Fruit fly (Drosophila melanogaster) whole organism, embryonic: ENCODE data around the gene Rpn1.

ENCODE experiments used
- Antp ChIP-seq: fragments of 200-800 bp; sonication (Bioruptor generic); optimal IDR thresholded peaks from 3 replicates; lab custom pipeline; 2016; ENCODE audit warnings: missing biosample characterization, missing genetic modification characterization
- CG10654 ChIP-seq: fragments of 200-800 bp; sonication (Bioruptor generic); optimal IDR thresholded peaks from 2 replicates; lab custom pipeline; 2016; ENCODE audit warnings: missing biosample characterization, missing genetic modification characterization
- CG11085 ChIP-seq: fragments of 200-800 bp; sonication (Bioruptor generic); IDR thresholded peaks from 2 replicates; pipeline ENCODE4 v1.3.6; 2022; ENCODE audit warnings: missing biosample characterization, missing genetic modification characterization
- CG11696 ChIP-seq: fragments of 200-800 bp; sonication (Bioruptor generic); IDR thresholded peaks from 2 replicates; pipeline ENCODE4 v1.3.6; 2022; ENCODE audit warnings: missing biosample characterization, missing genetic modification characterization
- CG12071 ChIP-seq: fragments of 200-800 bp; sonication (Bioruptor generic); optimal IDR thresholded peaks from 3 replicates; lab custom pipeline; 2018; ENCODE audit warnings: missing biosample characterization, mild to moderate bottlenecking, missing genetic modification characterization
- CG12155 ChIP-seq: fragments of 200-800 bp; sonication (Bioruptor generic); optimal IDR thresholded peaks from 3 replicates; lab custom pipeline; 2016; ENCODE audit warnings: missing biosample characterization, missing genetic modification characterization
- CG13296 ChIP-seq: fragments of 200-800 bp; sonication (Bioruptor generic); optimal IDR thresholded peaks from 3 replicates; lab custom pipeline; 2018; ENCODE audit warnings: missing biosample characterization, mild to moderate bottlenecking, missing genetic modification characterization
- CG14441 ChIP-seq: fragments of 200-800 bp; sonication (Bioruptor generic); IDR thresholded peaks from 2 replicates; pipeline ENCODE4 v1.3.6; 2022; ENCODE audit warnings: missing biosample characterization, missing genetic modification characterization
- CG15696 ChIP-seq: fragments of 200-800 bp; sonication (Bioruptor generic); optimal IDR thresholded peaks from 2 replicates; lab custom pipeline; 2019; ENCODE audit warnings: missing biosample characterization, mild to moderate bottlenecking, missing genetic modification characterization, moderate library complexity
- CG16863 ChIP-seq: fragments of 200-800 bp; sonication (Bioruptor generic); optimal IDR thresholded peaks from 3 replicates; lab custom pipeline; 2016; ENCODE audit warnings: missing biosample characterization, missing genetic modification characterization
- CG17385 ChIP-seq: fragments of 200-800 bp; sonication (Bioruptor generic); optimal IDR thresholded peaks from 3 replicates; lab custom pipeline; 2018; ENCODE audit warnings: missing biosample characterization, mild to moderate bottlenecking, missing genetic modification characterization
- CG18764 ChIP-seq: fragments of 200-800 bp; sonication (Bioruptor generic); optimal IDR thresholded peaks from 3 replicates; lab custom pipeline; 2016; ENCODE audit warnings: missing biosample characterization, missing genetic modification characterization
- CG2120 ChIP-seq: fragments of 200-800 bp; sonication (Bioruptor generic); optimal IDR thresholded peaks from 3 replicates; lab custom pipeline; 2016; ENCODE audit warnings: missing biosample characterization, missing genetic modification characterization
- CG2712 ChIP-seq: fragments of 200-800 bp; optimal IDR thresholded peaks from 3 replicates; lab custom pipeline; 2019; ENCODE audit warnings: missing biosample characterization, mild to moderate bottlenecking, missing genetic modification characterization, moderate library complexity
- CG3065 ChIP-seq: fragments of 200-800 bp; sonication (Bioruptor generic); optimal IDR thresholded peaks from 2 replicates; lab custom pipeline; 2016; ENCODE audit warnings: missing biosample characterization, missing genetic modification characterization
- CG3407 ChIP-seq: fragments of 200-800 bp; sonication (Bioruptor generic); optimal IDR thresholded peaks from 2 replicates; lab custom pipeline; 2018; ENCODE audit warnings: missing biosample characterization, mild to moderate bottlenecking, missing genetic modification characterization
- CG4404 ChIP-seq: fragments of 200-800 bp; sonication (Bioruptor generic); IDR thresholded peaks from 2 replicates; pipeline ENCODE4 v1.3.6; 2022; ENCODE audit warnings: missing biosample characterization, missing genetic modification characterization
- CG4854 ChIP-seq: fragments of 200-800 bp; sonication (Bioruptor generic); optimal IDR thresholded peaks from 2 replicates; lab custom pipeline; 2016; ENCODE audit warnings: missing biosample characterization, missing genetic modification characterization, inconsistent platforms
- CG7987 ChIP-seq: fragments of 200-800 bp; sonication (Bioruptor generic); optimal IDR thresholded peaks from 2 replicates; lab custom pipeline; 2018; ENCODE audit warnings: missing biosample characterization, mild to moderate bottlenecking, missing genetic modification characterization, moderate library complexity
- Dbx ChIP-seq: fragments of 200-800 bp; sonication (Bioruptor generic); IDR thresholded peaks from 3 replicates; pipeline ENCODE4 v1.3.6; 2022; ENCODE audit warnings: missing biosample characterization, missing genetic modification characterization
- Dfd ChIP-seq, 2 experiments: fragments of >200 bp; optimal IDR thresholded peaks; 2 replicates each; lab custom pipeline; 2017; ENCODE audit warnings: missing biosample characterization in 2 of 2, missing genetic modification characterization in 2 of 2
- GATAe ChIP-seq: fragments of 200-800 bp; sonication (Bioruptor generic); conservative IDR thresholded peaks from 2 replicates; pipeline ENCODE4 v1.3.6; 2022; ENCODE audit warnings: missing biosample characterization, missing genetic modification characterization
- Jarid2 ChIP-seq: fragments of 200-800 bp; sonication (Bioruptor generic); optimal IDR thresholded peaks from 3 replicates; lab custom pipeline; 2017; ENCODE audit warnings: mild to moderate bottlenecking, missing biosample characterization, missing genetic modification reagents, missing genetic modification characterization
- Opbp ChIP-seq: fragments of 200-800 bp; sonication (Bioruptor generic); IDR thresholded peaks from 3 replicates; pipeline ENCODE4 v1.3.6; 2022; ENCODE audit warnings: missing biosample characterization, missing genetic modification characterization; ENCODE audit not compliant: partially characterized antibody
- Pdp1 ChIP-seq, 2 experiments: fragments of 200-800 bp; sonication (Bioruptor generic); optimal IDR thresholded peaks; 3 replicates each; lab custom pipeline; 2016; ENCODE audit warnings: missing biosample characterization in 2 of 2, missing genetic modification characterization in 2 of 2, mild to moderate bottlenecking in 1 of 2, moderate library complexity in 1 of 2
- Xbp1 ChIP-seq: fragments of 200-800 bp; sonication (Bioruptor generic); optimal IDR thresholded peaks from 3 replicates; lab custom pipeline; 2016; ENCODE audit warnings: missing biosample characterization, mild to moderate bottlenecking, missing genetic modification characterization
- ato ChIP-seq: fragments of 200-800 bp; sonication (Bioruptor generic); IDR thresholded peaks from 2 replicates; pipeline ENCODE4 v1.3.6; 2022; ENCODE audit warnings: missing biosample characterization, missing genetic modification characterization; ENCODE audit not compliant: partially characterized antibody
- br ChIP-seq: fragments of >200 bp; optimal IDR thresholded peaks from 2 replicates; lab custom pipeline; 2017
- bsh ChIP-seq, 2 experiments: fragments of 200-800 bp; sonication (Bioruptor generic); optimal IDR thresholded peaks; 2 replicates each; lab custom pipeline; 2017 to 2018; ENCODE audit warnings: mild to moderate bottlenecking in 2 of 2, missing biosample characterization in 2 of 2, missing genetic modification characterization in 2 of 2, moderate library complexity in 1 of 2
- cas ChIP-seq: fragments of 200-800 bp; sonication (Bioruptor generic); IDR thresholded peaks from 2 replicates; pipeline ENCODE4 v1.3.6; 2022; ENCODE audit warnings: missing biosample characterization, missing genetic modification characterization
- cg ChIP-seq: fragments of 200-800 bp; sonication (Bioruptor generic); optimal IDR thresholded peaks from 3 replicates; lab custom pipeline; 2019; ENCODE audit warnings: missing biosample characterization, mild to moderate bottlenecking, missing genetic modification characterization, moderate library complexity
- corto ChIP-seq: fragments of 200-800 bp; sonication (Bioruptor generic); optimal IDR thresholded peaks from 2 replicates; lab custom pipeline; 2016; ENCODE audit warnings: missing biosample characterization, mild to moderate bottlenecking, missing genetic modification characterization, moderate library complexity
- croc ChIP-seq: fragments of 200-800 bp; sonication (Bioruptor generic); conservative IDR thresholded peaks from 3 replicates; pipeline ENCODE4 v1.3.6; 2022; ENCODE audit warnings: missing biosample characterization, missing genetic modification characterization
- crp ChIP-seq, 2 experiments: fragments of 200-800 bp; sonication (Bioruptor generic); optimal IDR thresholded peaks; 2 replicates in 1 of 2; 3 replicates in 1 of 2; lab custom pipeline; 2017; ENCODE audit warnings: missing biosample characterization in 2 of 2, missing genetic modification characterization in 2 of 2, mild to moderate bottlenecking in 1 of 2, moderate library complexity in 1 of 2
- dati ChIP-seq: fragments of 200-800 bp; sonication (Bioruptor generic); IDR thresholded peaks from 2 replicates; pipeline ENCODE4 v1.3.6; 2022; ENCODE audit warnings: missing biosample characterization, missing genetic modification characterization
- dimm ChIP-seq: fragments of 200-800 bp; sonication (Bioruptor generic); IDR thresholded peaks from 2 replicates; pipeline ENCODE4 v1.3.6; 2022; ENCODE audit warnings: missing biosample characterization, missing genetic modification characterization
- en ChIP-seq: fragments of 200-800 bp; sonication (Bioruptor generic); optimal IDR thresholded peaks from 2 replicates; lab custom pipeline; 2016; ENCODE audit warnings: missing biosample characterization, missing genetic modification characterization
- eyg ChIP-seq: fragments of 200-800 bp; sonication (Bioruptor generic); optimal IDR thresholded peaks from 3 replicates; lab custom pipeline; 2016; ENCODE audit warnings: missing biosample characterization, missing genetic modification characterization
- gce ChIP-seq: fragments of 200-800 bp; sonication (Bioruptor generic); IDR thresholded peaks from 3 replicates; pipeline ENCODE4 v1.3.6; 2022; ENCODE audit warnings: missing biosample characterization, missing genetic modification characterization
- grau ChIP-seq: fragments of 200-800 bp; optimal IDR thresholded peaks from 3 replicates; lab custom pipeline; 2019; ENCODE audit warnings: missing biosample characterization, mild to moderate bottlenecking, missing genetic modification characterization, moderate library complexity
- hbn ChIP-seq: fragments of 200-800 bp; sonication (Bioruptor generic); IDR thresholded peaks from 2 replicates; pipeline ENCODE4 v1.3.6; 2022; ENCODE audit warnings: missing biosample characterization, missing genetic modification characterization; ENCODE audit not compliant: partially characterized antibody
- ken ChIP-seq: fragments of 200-800 bp; sonication (Bioruptor generic); IDR thresholded peaks from 3 replicates; pipeline ENCODE4 v1.3.6; 2022; ENCODE audit warnings: missing biosample characterization, missing genetic modification characterization
- mirr ChIP-seq: fragments of 200-800 bp; sonication (Bioruptor generic); optimal IDR thresholded peaks from 3 replicates; lab custom pipeline; 2018; ENCODE audit warnings: missing biosample characterization, mild to moderate bottlenecking, missing genetic modification characterization
- ranshi ChIP-seq: fragments of 200-800 bp; sonication (Bioruptor generic); IDR thresholded peaks from 2 replicates; pipeline ENCODE4 v1.3.6; 2022; ENCODE audit warnings: missing biosample characterization, missing genetic modification characterization
- shn ChIP-seq: fragments of 200-800 bp; sonication (Bioruptor generic); optimal IDR thresholded peaks from 3 replicates; lab custom pipeline; 2016; ENCODE audit warnings: missing biosample characterization, missing genetic modification characterization
- sisA ChIP-seq: fragments of 200-800 bp; sonication (Bioruptor generic); IDR thresholded peaks from 2 replicates; pipeline ENCODE4 v1.3.6; 2022; ENCODE audit warnings: missing biosample characterization, missing genetic modification characterization
- zen ChIP-seq: fragments of 200-800 bp; sonication (Bioruptor generic); optimal IDR thresholded peaks from 3 replicates; lab custom pipeline; 2018; ENCODE audit warnings: missing biosample characterization, mild to moderate bottlenecking, missing genetic modification characterization, moderate library complexity
- zfh2 ChIP-seq: fragments of 200-800 bp; sonication (Bioruptor generic); optimal IDR thresholded peaks from 2 replicates; lab custom pipeline; 2016; ENCODE audit warnings: missing biosample characterization, missing genetic modification characterization

Gene Rpn1

DNA sequence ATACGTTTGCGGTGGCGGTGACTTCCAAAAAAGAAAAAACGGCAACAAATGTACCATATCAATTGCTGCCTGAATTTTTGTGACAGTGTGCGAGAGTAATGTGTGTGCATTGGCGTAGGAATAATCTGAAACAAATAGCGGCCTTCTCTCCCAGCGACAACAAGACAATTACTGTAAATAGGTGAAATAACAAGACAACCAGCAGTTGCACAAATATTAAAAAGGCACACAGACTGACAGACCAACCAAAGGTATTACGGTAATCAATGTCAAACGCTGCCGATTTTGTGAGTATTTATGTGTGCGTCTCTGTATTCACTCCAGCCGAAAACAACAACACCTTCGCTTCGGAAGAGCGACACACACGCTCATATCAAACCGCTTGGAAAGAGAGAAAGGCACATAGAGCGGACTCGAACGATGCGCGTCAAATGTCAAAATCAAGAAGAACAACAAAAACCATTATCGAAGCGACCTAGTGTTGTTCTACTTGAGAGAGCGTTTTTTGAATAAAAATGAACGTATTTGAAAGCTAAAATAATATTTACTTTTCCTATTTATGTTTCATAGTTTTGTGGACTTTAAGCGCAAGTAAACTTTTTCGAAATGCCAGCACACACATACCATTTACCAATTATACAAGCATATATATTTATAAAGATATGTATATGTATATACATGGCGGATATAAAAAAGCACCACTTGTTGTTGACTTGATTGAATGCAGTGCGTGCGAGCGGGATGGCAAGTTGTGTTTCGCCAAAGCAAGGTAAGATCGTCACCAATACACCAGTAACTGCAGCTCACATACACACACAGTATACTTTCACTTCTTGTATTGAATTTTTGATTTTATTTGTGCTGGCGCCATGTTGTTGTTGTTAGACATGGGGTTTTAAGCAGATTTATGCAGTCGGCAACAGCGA lies 7.8 kb upstream of the Rpn1 start (continued):
- TF ChIP-seq Jarid2 (GFP tag; lab: Kevin White, UChicago) (peak; percentile 59), cas (no peak), grau (peak; percentile 20), bsh (GFP tag; optimal IDR thresholded peaks at IDR 0.05; lab: Kevin White, UChicago) (peak in 1 of 2 experiments; percentile 77), CG14441 (GFP tag; lab: Robert Waterston, UW) (peak; percentile 43; the same call in 1 of the 2 replicates), Antp (GFP tag; lab: Kevin White, UChicago) (peak; percentile 54), ranshi (peak; percentile 66; the same call in 1 of the 2 replicates), CG2120 (GFP tag; lab: Kevin White, UChicago) (peak; percentile 40), CG3065 (GFP tag; lab: Kevin White, UChicago) (peak; percentile 31), CG18764 (GFP tag; lab: Kevin White, UChicago) (peak; percentile 64), ken (GFP tag; lab: Robert Waterston, UW) (peak; percentile 68; the same call in 2 of the 3 replicates), sisA (GFP tag; lab: Robert Waterston, UW) (no peak), zfh2 (GFP tag; lab: Kevin White, UChicago) (no peak), ato (GFP tag; lab: Robert Waterston, UW) (no peak), hbn (GFP tag; lab: Robert Waterston, UW) (no peak), Pdp1 (GFP tag; optimal IDR thresholded peaks at IDR 0.05; lab: Kevin White, UChicago) (peak; percentile 54 to 91), CG2712 (tag; lab: Kevin White, UChicago) (peak; percentile 41), Dfd (GFP tag; optimal IDR thresholded peaks at IDR 0.05; lab: Kevin White, UChicago) (no peak), GATAe (GFP tag; lab: Robert Waterston, UW) (0 out of 2 replicates have a peak, but pooled peaks have one; percentile 8), crp (GFP tag; optimal IDR thresholded peaks at IDR 0.05; lab: Kevin White, UChicago) (no peak), en (GFP tag; lab: Kevin White, UChicago) (peak; percentile 50), CG12155 (GFP tag; lab: Kevin White, UChicago) (peak; percentile 14), CG11696 (GFP tag; lab: Robert Waterston, UW) (peak; percentile 48), corto (no peak), CG11085 (no peak; the same call in 1 of the 2 replicates), eyg (GFP tag; lab: Kevin White, UChicago) (peak; percentile 72), CG13296 (GFP tag; lab: Kevin White, UChicago) (peak; percentile 75), br (lab: Kevin White, UChicago) (no peak), Opbp (GFP tag; lab: Robert Waterston, UW) (no peak), Dbx (GFP tag; lab: Robert Waterston, UW) (peak; percentile 45; the same call in 1 of the 3 replicates), dati (GFP tag; lab: Robert Waterston, UW) (no peak), CG17385 (GFP tag; lab: Kevin White, UChicago) (peak; percentile 37), gce (GFP tag; lab: Robert Waterston, UW) (peak; percentile 74; the same call in 2 of the 3 replicates), zen (peak; percentile 61), CG10654 (GFP tag; lab: Kevin White, UChicago) (peak; percentile 66), CG12071 (GFP tag; lab: Kevin White, UChicago) (peak; percentile 90), Xbp1 (GFP tag; lab: Kevin White, UChicago) (no peak), CG4854 (GFP tag; lab: Kevin White, UChicago) (peak; percentile 41), dimm (GFP tag; lab: Robert Waterston, UW) (no peak), mirr (GFP tag; lab: Kevin White, UChicago) (peak; percentile 97), croc (GFP tag; lab: Robert Waterston, UW) (no peak), CG3407 (GFP tag; lab: Kevin White, UChicago) (peak; percentile 86), CG15696 (tag; lab: Kevin White, UChicago) (peak; percentile 57), CG7987 (peak; percentile 90), CG4404 (GFP tag; lab: Robert Waterston, UW) (no peak), shn (GFP tag; lab: Kevin White, UChicago) (peak; percentile 51), CG16863 (GFP tag; lab: Kevin White, UChicago) (peak; percentile 62), cg (GFP tag; lab: Kevin White, UChicago) (peak; percentile 89)
